Worm (Caenorhabditis elegans): ENCODE data around the gene ced-2.

The ced-2 gene

DNA sequence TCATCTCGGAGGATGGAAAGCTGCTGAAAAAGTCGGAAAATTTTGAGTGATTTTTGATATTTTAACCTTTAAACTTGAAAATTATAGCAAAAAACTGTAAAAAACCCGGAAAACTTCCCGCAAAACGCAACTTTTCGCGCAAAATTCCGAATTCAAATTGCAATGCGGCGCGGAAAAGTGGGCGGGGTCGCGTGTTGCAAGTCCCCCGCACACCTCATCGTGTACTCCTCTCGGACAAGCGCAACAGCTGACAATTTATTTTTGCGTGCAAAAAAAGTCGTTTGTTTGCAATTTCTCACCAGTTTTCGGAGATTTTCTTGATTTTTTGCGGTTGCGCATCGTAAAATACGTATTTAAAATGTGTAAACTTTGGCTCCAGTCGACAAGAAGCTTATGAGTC is 1.3 kb upstream of the ced-2 start, which contains the start of gene npp-8 (continued):
- TF ChIP-seq ztf-11 (tag; optimal IDR thresholded peaks at IDR 0.05) (no peak), ceh-62 (tag; optimal IDR thresholded peaks at IDR 0.05) (no peak), Y48G9A.11 (GFP tag; IDR thresholded peaks at IDR 0.05) (peak; percentile 27; the same call in 1 of the 2 replicates), nhr-111 (GFP tag; optimal IDR thresholded peaks at IDR 0.05) (no peak), aha-1 (tag) (peak; percentile 56), R02D3.7 (tag; optimal IDR thresholded peaks at IDR 0.05) (no peak), fos-1 (tag; optimal IDR thresholded peaks at IDR 0.05) (no peak), zfp-3 (GFP tag; conservative IDR thresholded peaks at IDR 0.05) (peak; percentile 68; the same call in 1 of the 2 replicates), ceh-32 (tag; optimal IDR thresholded peaks at IDR 0.05; ENCODE audit: poor library complexity) (no peak), ceh-20 (GFP tag; IDR thresholded peaks at IDR 0.05) (peak; percentile 82), nhr-28 (tag; optimal IDR thresholded peaks at IDR 0.05) (peak; percentile 62), ceh-28 (tag; optimal IDR thresholded peaks at IDR 0.05) (no peak), snpc-4 (tag; optimal IDR thresholded peaks at IDR 0.05) (no peak), php-3 (GFP tag; IDR thresholded peaks at IDR 0.05) (peak; percentile 59), T20F7.1 (GFP tag; optimal IDR thresholded peaks at IDR 0.05) (no peak), lin-1 (GFP tag; IDR thresholded peaks at IDR 0.05) (peak; percentile 50; the same call in 1 of the 2 replicates), pha-4 (GFP tag; IDR thresholded peaks at IDR 0.05) (peak; percentile 86), pha-4 (tag; optimal IDR thresholded peaks at IDR 0.05) (no peak), attf-4 (tag; optimal IDR thresholded peaks at IDR 0.05) (no peak), lsy-2 (tag; optimal IDR thresholded peaks at IDR 0.05) (peak in 1 of 2 experiments; percentile 88), duxl-1 (tag; optimal IDR thresholded peaks at IDR 0.05; ENCODE audit: poor library complexity) (peak; percentile 88), D1046.2 (GFP tag; IDR thresholded peaks at IDR 0.05) (peak; percentile 90), F10B5.3 (tag; optimal IDR thresholded peaks at IDR 0.05) (peak; percentile 33), daf-8 (GFP tag; IDR thresholded peaks at IDR 0.05) (no peak), nhr-6 (tag; optimal IDR thresholded peaks at IDR 0.05) (peak; percentile 56), mxl-2 (GFP tag; conservative IDR thresholded peaks at IDR 0.05) (0 out of 2 replicates have a peak, but pooled peaks have one; percentile 48), dmd-8 (GFP tag; IDR thresholded peaks at IDR 0.05) (no peak), madf-9 (GFP tag; conservative IDR thresholded peaks at IDR 0.05) (peak; percentile 78), lin-15B (tag; optimal IDR thresholded peaks at IDR 0.05) (peak; percentile 43), lim-7 (GFP tag; IDR thresholded peaks at IDR 0.05) (no peak), lin-29 (GFP tag; IDR thresholded peaks at IDR 0.05) (0 out of 2 replicates have a peak, but pooled peaks have one; percentile 58), gei-8 (GFP tag; optimal IDR thresholded peaks at IDR 0.05) (peak; percentile 40), zag-1 (tag; optimal IDR thresholded peaks at IDR 0.05) (no peak), daf-16 (GFP tag; optimal IDR thresholded peaks at IDR 0.05) (peak; percentile 10 to 63), daf-16 (tag; optimal IDR thresholded peaks at IDR 0.05) (peak; percentile 45), aly-2 (tag; optimal IDR thresholded peaks at IDR 0.05) (no peak), F49E8.2 (tag; optimal IDR thresholded peaks at IDR 0.05; ENCODE audit: borderline replicate concordance) (peak; percentile 70), ztf-7 (tag; optimal IDR thresholded peaks at IDR 0.05) (peak; percentile 73), nhr-102 (tag; optimal IDR thresholded peaks at IDR 0.05) (peak; percentile 88), Y75B8A.6 (GFP tag; IDR thresholded peaks at IDR 0.05) (no peak), nhr-11 (tag; optimal IDR thresholded peaks at IDR 0.05) (peak; percentile 59), unc-62 (GFP tag; optimal IDR thresholded peaks at IDR 0.05 in 1 of 2) (peak in 1 of 2 experiments; percentile 98), unc-62 (tag; optimal IDR thresholded peaks at IDR 0.05) (no peak)

DNA sequence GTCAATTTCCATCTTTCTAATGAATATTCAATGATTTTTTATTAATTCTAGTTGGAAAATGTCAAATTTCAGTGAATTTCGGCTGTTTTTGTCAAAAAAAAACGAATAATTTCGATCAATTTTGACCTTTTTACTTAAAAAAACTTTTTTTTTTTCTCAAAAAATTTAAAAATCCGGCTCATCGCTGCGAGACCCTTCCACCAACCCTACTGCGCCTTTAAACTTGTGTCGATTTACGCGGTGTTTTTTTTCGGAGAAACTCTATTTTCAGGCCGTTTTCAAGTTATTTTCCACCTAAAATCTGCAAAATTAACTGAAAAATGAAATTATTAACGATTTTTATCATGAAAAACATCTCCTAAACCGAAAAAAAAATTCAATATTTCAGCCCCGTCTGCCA is 3.7 kb downstream of the ced-2 start:
- peak; percentile 59 for TF ChIP-seq aha-1 (tag)
- no peak for TF ChIP-seq ZK337.2 (GFP tag; IDR thresholded peaks at IDR 0.05)
